Worm (Caenorhabditis elegans) whole organism, L4/young adult: ENCODE measurements around the gene fic-1.

Experiments
- W03F9.2 ChIP-seq: fragments of 150-350 bp; optimal IDR thresholded peaks from 2 replicates; lab custom pipeline; 2014; ENCODE audit warnings: missing biosample characterization, missing genetic modification characterization
- him-1 ChIP-seq: sonication (generic microtip); optimal IDR thresholded peaks from 2 replicates; lab custom pipeline; 2016; ENCODE audit warnings: missing genotype, missing genetic modification reagents, missing genetic modification characterization, missing compliant biosample characterization

DNA sequence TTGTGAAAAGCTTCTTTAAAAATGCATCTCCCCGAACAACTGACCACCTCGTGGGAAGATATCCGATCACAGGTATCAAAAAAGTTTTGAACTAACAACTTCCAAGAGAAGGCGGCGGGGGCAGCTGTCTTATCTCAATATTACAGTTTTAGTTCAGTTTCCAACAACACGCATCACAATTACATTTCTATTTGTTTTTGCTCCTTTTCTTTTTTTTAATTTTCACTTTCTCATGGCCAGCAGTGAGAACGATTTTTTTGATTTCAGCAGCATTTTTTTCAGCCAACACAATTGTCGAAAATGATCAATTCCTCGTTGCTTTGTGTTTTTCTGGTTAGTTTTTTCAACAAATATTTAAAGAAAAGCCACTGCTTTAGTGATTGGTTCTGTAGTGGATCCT is 24.2 kb upstream of the fic-1 start, which contains the start of gene ZK593.2:
- no peak for TF ChIP-seq W03F9.2 (tag; lab: Kevin White, UChicago)
- no peak for TF ChIP-seq him-1 (tag; lab: Kevin White, UChicago)
